Fruit fly (Drosophila melanogaster) whole organism, prepupa: Measurements from ENCODE around the gene Gdap1.
A peak's percentile ranks its signal among the peaks of the same experiment; 100 is the strongest.

Source experiments
- CG10631 ChIP-seq: fragments of 200-800 bp; sonication (Bioruptor generic); optimal IDR thresholded peaks from 2 replicates; lab custom pipeline; 2016; ENCODE audit warnings: missing biosample characterization, missing genetic modification characterization
- CG10669 ChIP-seq: fragments of 200-800 bp; sonication (Bioruptor generic); optimal IDR thresholded peaks from 3 replicates; lab custom pipeline; 2018; ENCODE audit warnings: missing biosample characterization, mild to moderate bottlenecking, missing genetic modification characterization, moderate library complexity
- CG11294 ChIP-seq: fragments of 200-800 bp; sonication (Bioruptor generic); IDR thresholded peaks from 2 replicates; pipeline ENCODE4 v1.3.6; 2022; ENCODE audit warnings: missing biosample characterization, missing genetic modification characterization
- CG11762 ChIP-seq: fragments of 200-800 bp; sonication (Bioruptor generic); optimal IDR thresholded peaks from 3 replicates; lab custom pipeline; 2016; ENCODE audit warnings: missing biosample characterization, missing genetic modification characterization; ENCODE audit not compliant: insufficient read depth
- CG11902 ChIP-seq: fragments of 200-800 bp; sonication (Bioruptor generic); optimal IDR thresholded peaks from 3 replicates; lab custom pipeline; 2016; ENCODE audit warnings: missing biosample characterization, missing genetic modification characterization
- CG15336 ChIP-seq: fragments of 200-800 bp; sonication (Bioruptor generic); IDR thresholded peaks from 2 replicates; pipeline ENCODE4 v1.3.6; 2022; ENCODE audit warnings: missing biosample characterization, missing genetic modification characterization
- CG16779 ChIP-seq: fragments of 200-800 bp; sonication (Bioruptor generic); optimal IDR thresholded peaks from 3 replicates; lab custom pipeline; 2017; ENCODE audit warnings: missing biosample characterization, mild to moderate bottlenecking, missing genetic modification characterization
- CG3032 ChIP-seq: fragments of 200-800 bp; optimal IDR thresholded peaks from 2 replicates; lab custom pipeline; 2019; ENCODE audit warnings: missing biosample characterization, mild to moderate bottlenecking, missing genetic modification characterization, moderate library complexity
- CG32006 ChIP-seq: fragments of 200-800 bp; sonication (Bioruptor generic); optimal IDR thresholded peaks from 3 replicates; lab custom pipeline; 2017; ENCODE audit warnings: missing biosample characterization, mild to moderate bottlenecking, missing genetic modification characterization
- CG34406 ChIP-seq: fragments of 200-800 bp; sonication (Bioruptor generic); optimal IDR thresholded peaks from 3 replicates; lab custom pipeline; 2016; ENCODE audit warnings: missing biosample characterization, missing genetic modification characterization
- CG3919 ChIP-seq: fragments of 200-800 bp; sonication (Bioruptor generic); optimal IDR thresholded peaks from 3 replicates; lab custom pipeline; 2016; ENCODE audit warnings: missing biosample characterization, missing genetic modification characterization
- CG6276 ChIP-seq: fragments of 200-800 bp; sonication (Bioruptor generic); optimal IDR thresholded peaks from 2 replicates; lab custom pipeline; 2017; ENCODE audit warnings: missing biosample characterization, mild to moderate bottlenecking, missing genetic modification characterization
- CG6792 ChIP-seq: fragments of 200-800 bp; sonication (Bioruptor generic); optimal IDR thresholded peaks from 3 replicates; lab custom pipeline; 2016; ENCODE audit warnings: missing biosample characterization, missing genetic modification characterization
- CG7368 ChIP-seq: fragments of 200-800 bp; sonication (Bioruptor generic); optimal IDR thresholded peaks from 3 replicates; lab custom pipeline; 2016; ENCODE audit warnings: missing biosample characterization, missing genetic modification characterization
- CG8119 ChIP-seq: fragments of 200-800 bp; sonication (Bioruptor generic); IDR thresholded peaks from 3 replicates; pipeline ENCODE4 v1.3.6; 2022; ENCODE audit warnings: missing biosample characterization, missing genetic modification characterization
- CG8632 ChIP-seq: fragments of 200-800 bp; sonication (Bioruptor generic); optimal IDR thresholded peaks from 3 replicates; lab custom pipeline; 2016; ENCODE audit warnings: missing biosample characterization, missing genetic modification characterization
- CG9139 ChIP-seq: fragments of 200-800 bp; sonication (Bioruptor generic); optimal IDR thresholded peaks from 3 replicates; lab custom pipeline; 2017; ENCODE audit warnings: missing biosample characterization, mild to moderate bottlenecking, missing genetic modification characterization
- Eip75B ChIP-seq: fragments of 200-800 bp; sonication (Bioruptor generic); optimal IDR thresholded peaks from 3 replicates; lab custom pipeline; 2016; ENCODE audit warnings: missing biosample characterization, missing genetic modification characterization
- Eip78C ChIP-seq: fragments of 200-800 bp; sonication (Bioruptor generic); peaks from one replicate; lab custom pipeline; 2016; ENCODE audit warnings: missing biosample characterization, missing genetic modification characterization
- Ets21C ChIP-seq: fragments of 200-800 bp; sonication (Bioruptor generic); optimal IDR thresholded peaks from 3 replicates; lab custom pipeline; 2016; ENCODE audit warnings: missing biosample characterization, missing genetic modification characterization
- Ets96B ChIP-seq: fragments of 200-800 bp; optimal IDR thresholded peaks from 2 replicates; lab custom pipeline; 2019; ENCODE audit warnings: missing biosample characterization, mild to moderate bottlenecking, missing genetic modification characterization, moderate library complexity
- Gug ChIP-seq: fragments of 200-800 bp; sonication (Bioruptor generic); IDR thresholded peaks from 2 replicates; pipeline ENCODE4 v1.3.6; 2022; ENCODE audit warnings: missing biosample characterization, missing genetic modification characterization
- Hr38 ChIP-seq: sonication (Bioruptor generic); optimal IDR thresholded peaks from 2 replicates; lab custom pipeline; 2016; ENCODE audit warnings: missing biosample characterization, missing genetic modification characterization
- Hr4 ChIP-seq: fragments of 200-800 bp; sonication (Bioruptor generic); optimal IDR thresholded peaks from 3 replicates; lab custom pipeline; 2016; ENCODE audit warnings: missing biosample characterization, missing genetic modification characterization
- Lpt ChIP-seq: fragments of 200-800 bp; sonication (Bioruptor generic); optimal IDR thresholded peaks from 3 replicates; lab custom pipeline; 2016; ENCODE audit warnings: missing biosample characterization, missing genetic modification characterization
- Met ChIP-seq: fragments of 200-800 bp; sonication (Bioruptor generic); optimal IDR thresholded peaks from 3 replicates; lab custom pipeline; 2016; ENCODE audit warnings: missing biosample characterization, missing genetic modification characterization
- OdsH ChIP-seq: fragments of 200-800 bp; sonication (Bioruptor generic); optimal IDR thresholded peaks from 3 replicates; lab custom pipeline; 2016; ENCODE audit warnings: missing biosample characterization, missing genetic modification characterization
- Smox ChIP-seq: fragments of 200-800 bp; sonication (Bioruptor generic); optimal IDR thresholded peaks from 3 replicates; lab custom pipeline; 2016; ENCODE audit warnings: missing biosample characterization, missing genetic modification characterization
- Sox102F ChIP-seq: fragments of 200-800 bp; sonication (Bioruptor generic); optimal IDR thresholded peaks from 2 replicates; lab custom pipeline; 2016; ENCODE audit warnings: missing biosample characterization, mild to moderate bottlenecking, missing genetic modification characterization
- Sox14 ChIP-seq: fragments of 200-800 bp; sonication (Bioruptor generic); optimal IDR thresholded peaks from 3 replicates; lab custom pipeline; 2016; ENCODE audit warnings: missing biosample characterization, missing genetic modification characterization
- Sox15 ChIP-seq: fragments of 200-800 bp; sonication (Bioruptor generic); optimal IDR thresholded peaks from 3 replicates; lab custom pipeline; 2016; ENCODE audit warnings: missing biosample characterization, missing genetic modification characterization
- achi ChIP-seq: fragments of 200-800 bp; sonication (Bioruptor generic); optimal IDR thresholded peaks from 3 replicates; lab custom pipeline; 2016; ENCODE audit warnings: missing biosample characterization, missing genetic modification characterization
- cyc ChIP-seq: fragments of 200-800 bp; sonication (Bioruptor generic); optimal IDR thresholded peaks from 3 replicates; lab custom pipeline; 2016; ENCODE audit warnings: missing biosample characterization, missing genetic modification characterization
- dac ChIP-seq: fragments of 200-800 bp; sonication (Bioruptor generic); optimal IDR thresholded peaks from 2 replicates; lab custom pipeline; 2017; ENCODE audit warnings: missing biosample characterization, mild to moderate bottlenecking, missing genetic modification characterization
- dsx ChIP-seq: fragments of 200-800 bp; optimal IDR thresholded peaks from 3 replicates; lab custom pipeline; 2019; ENCODE audit warnings: missing biosample characterization, mild to moderate bottlenecking, missing genetic modification characterization, moderate library complexity; ENCODE audit not compliant: poor library complexity, severe bottlenecking
- eg ChIP-seq: fragments of 200-800 bp; sonication (Bioruptor generic); IDR thresholded peaks from 3 replicates; pipeline ENCODE4 v1.3.6; 2022; ENCODE audit warnings: missing biosample characterization, missing genetic modification characterization
- esn ChIP-seq: fragments of 200-800 bp; sonication (Bioruptor generic); optimal IDR thresholded peaks from 2 replicates; lab custom pipeline; 2016; ENCODE audit warnings: missing biosample characterization, mild to moderate bottlenecking, missing genetic modification characterization, moderate library complexity
- fd59A ChIP-seq: fragments of 200-800 bp; sonication (Bioruptor generic); optimal IDR thresholded peaks from 2 replicates; lab custom pipeline; 2017; ENCODE audit warnings: missing biosample characterization, mild to moderate bottlenecking, missing genetic modification characterization, missing genetic modification reagents
- fkh ChIP-seq: fragments of 200-800 bp; sonication (Bioruptor generic); optimal IDR thresholded peaks from 3 replicates; lab custom pipeline; 2017; ENCODE audit warnings: missing biosample characterization, mild to moderate bottlenecking, missing genetic modification characterization, moderate library complexity
- lz ChIP-seq: fragments of 200-800 bp; sonication (Bioruptor generic); optimal IDR thresholded peaks from 3 replicates; lab custom pipeline; 2016; ENCODE audit warnings: missing biosample characterization, missing genetic modification characterization
- net ChIP-seq: fragments of 200-800 bp; sonication (Bioruptor generic); optimal IDR thresholded peaks from 3 replicates; lab custom pipeline; 2016; ENCODE audit warnings: missing biosample characterization, missing genetic modification characterization
- ss ChIP-seq, 2 experiments: fragments of 200-800 bp; sonication (Bioruptor generic); optimal IDR thresholded peaks; 2 replicates in 1 of 2; 3 replicates in 1 of 2; lab custom pipeline; 2017 to 2018; ENCODE audit warnings: mild to moderate bottlenecking in 2 of 2, missing biosample characterization in 2 of 2, missing genetic modification characterization in 2 of 2, moderate library complexity in 1 of 2
- svp ChIP-seq: fragments of 200-800 bp; sonication (Bioruptor generic); peaks from one replicate; lab custom pipeline; 2016; ENCODE audit warnings: missing biosample characterization, missing genetic modification characterization
- vri ChIP-seq: fragments of 200-800 bp; sonication (Bioruptor generic); optimal IDR thresholded peaks from 3 replicates; lab custom pipeline; 2016; ENCODE audit warnings: missing biosample characterization, mild to moderate bottlenecking, missing genetic modification characterization

The Gdap1 gene

dm6 chr3L:5133704-5134430, 7.9 kb upstream of the Gdap1 start, which contains the start of gene Yod1:
Gene Yod1, plus strand, starts transcription at chr3L:5133871.
- TF ChIP-seq CG15336 (no peak; the same call in 1 of the 2 replicates), CG11762 (no peak), Smox (peak; percentile 23), Sox102F (GFP tag; lab: Kevin White, UChicago) (no peak), dac (GFP tag; lab: Kevin White, UChicago) (no peak), OdsH (GFP tag; lab: Kevin White, UChicago) (no peak), fkh (GFP tag; lab: Kevin White, UChicago) (peak; percentile 65), CG32006 (GFP tag; lab: Kevin White, UChicago) (no peak), fd59A (GFP tag; lab: Kevin White, UChicago) (no peak), eg (GFP tag; lab: Robert Waterston, UW) (no peak; the same call in 2 of the 3 replicates), CG7368 (GFP tag; lab: Kevin White, UChicago) (no peak), Sox15 (no peak), Lpt (GFP tag; lab: Kevin White, UChicago) (no peak), CG9139 (no peak), Eip78C (GFP tag; lab: Kevin White, UChicago) (peak; percentile 54), cyc (no peak), CG8632 (GFP tag; lab: Kevin White, UChicago) (no peak), esn (GFP tag; lab: Kevin White, UChicago) (no peak), Ets96B (tag; lab: Kevin White, UChicago) (no peak), dsx (GFP tag; lab: Kevin White, UChicago) (peak; percentile 32), svp (peak; percentile 94), CG3919 (no peak), CG10631 (GFP tag; lab: Kevin White, UChicago) (no peak), CG6792 (GFP tag; lab: Kevin White, UChicago) (no peak), net (GFP tag; lab: Kevin White, UChicago) (no peak), CG11294 (GFP tag; lab: Robert Waterston, UW) (no peak), vri (GFP tag; lab: Kevin White, UChicago) (no peak), achi (GFP tag; lab: Kevin White, UChicago) (no peak), CG3032 (tag; lab: Kevin White, UChicago) (no peak), Sox14 (GFP tag; lab: Kevin White, UChicago) (peak; percentile 10), Hr4 (GFP tag; lab: Kevin White, UChicago) (no peak)

- TF ChIP-seq Sox102F (GFP tag; lab: Kevin White, UChicago) (no peak), CG8119 (GFP tag; lab: Robert Waterston, UW) (no peak), ss (GFP tag; optimal IDR thresholded peaks at IDR 0.05; lab: Kevin White, UChicago) (no peak), esn (GFP tag; lab: Kevin White, UChicago) (no peak), Lpt (GFP tag; lab: Kevin White, UChicago) (no peak), Sox14 (GFP tag; lab: Kevin White, UChicago) (peak; percentile 34), svp (peak; percentile 56), CG6276 (GFP tag; lab: Kevin White, UChicago) (no peak), Ets21C (GFP tag; lab: Kevin White, UChicago) (no peak), CG9139 (no peak), Met (GFP tag; lab: Kevin White, UChicago) (no peak), CG3032 (tag; lab: Kevin White, UChicago) (no peak), Smox (no peak), fkh (GFP tag; lab: Kevin White, UChicago) (peak; percentile 81), CG6792 (GFP tag; lab: Kevin White, UChicago) (no peak), CG34406 (GFP tag; lab: Kevin White, UChicago) (no peak), CG10669 (no peak), Gug (no peak), CG7368 (GFP tag; lab: Kevin White, UChicago) (no peak), CG16779 (tag; lab: Kevin White, UChicago) (no peak), CG11902 (GFP tag; lab: Kevin White, UChicago) (no peak), lz (no peak), Hr38 (GFP tag; lab: Kevin White, UChicago) (no peak), Eip78C (GFP tag; lab: Kevin White, UChicago) (peak; percentile 64), net (GFP tag; lab: Kevin White, UChicago) (no peak), eg (GFP tag; lab: Robert Waterston, UW) (no peak), Eip75B (GFP tag; lab: Kevin White, UChicago) (no peak)
Observed at dm6 chr3L:5136123-5136522, 5.6 kb upstream of the Gdap1 start, which contains the start of the genes CG10674 and CG4611. Gene CG10674, minus strand, starts transcription at chr3L:5136292. Gene CG4611, plus strand, starts transcription at chr3L:5136376.
